Worm (Caenorhabditis elegans): Measurements from ENCODE around the gene bath-7.
"Not testable (repeated sequence)": the region's sequence is repeated elsewhere in the genome, so short reads cannot be mapped to it uniquely, and the experiment has no call there.

bath-7 gene

DNA sequence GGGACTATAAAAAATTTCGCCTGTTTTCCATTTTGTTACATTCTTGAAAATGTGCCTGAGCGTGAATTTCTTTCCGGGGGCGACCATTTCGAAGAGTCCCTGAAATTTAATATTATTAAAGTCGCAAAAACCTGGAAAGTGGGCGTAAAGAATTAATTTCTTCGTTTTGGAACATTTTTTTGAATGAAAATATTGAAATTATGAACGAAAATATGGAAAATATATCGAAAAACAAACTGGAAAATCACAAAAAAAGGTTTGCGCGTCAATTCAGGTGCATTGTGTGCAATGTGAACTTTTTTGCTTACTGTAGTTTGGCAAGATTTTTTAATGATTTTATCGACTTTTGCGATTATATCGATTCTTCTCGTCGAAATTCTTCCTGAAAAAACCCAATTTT lies at the start of gene bath-7:
Gene bath-7 (minus strand): TSS at position 101 of the 400 bp plus-strand sequence.
- TF ChIP-seq lsy-2 (tag; optimal IDR thresholded peaks at IDR 0.05) = no peak
- TF ChIP-seq sma-9 (GFP tag; optimal IDR thresholded peaks at IDR 0.05) = no peak
- no peak for TF ChIP-seq sma-9 (tag; optimal IDR thresholded peaks at IDR 0.05)
- TF ChIP-seq nhr-6 (tag; optimal IDR thresholded peaks at IDR 0.05) = no peak
- TF ChIP-seq lin-11 (tag; optimal IDR thresholded peaks at IDR 0.05) = no peak
- TF ChIP-seq peb-1 (tag; optimal IDR thresholded peaks at IDR 0.05) = no peak
- TF ChIP-seq blmp-1 (tag; optimal IDR thresholded peaks at IDR 0.05; ENCODE audit: insufficient read depth) = no peak
- TF ChIP-seq ztf-11 (tag; optimal IDR thresholded peaks at IDR 0.05) = no peak
- no peak for TF ChIP-seq ama-1 (optimal IDR thresholded peaks at IDR 0.05)
- TF ChIP-seq unc-62 (GFP tag; optimal IDR thresholded peaks at IDR 0.05) = no peak
- no peak for TF ChIP-seq lin-13 (GFP tag; optimal IDR thresholded peaks at IDR 0.05)
- TF ChIP-seq sma-3 (GFP tag; optimal IDR thresholded peaks at IDR 0.05) = no peak
- no peak for TF ChIP-seq unc-39 (tag; optimal IDR thresholded peaks at IDR 0.05)

DNA sequence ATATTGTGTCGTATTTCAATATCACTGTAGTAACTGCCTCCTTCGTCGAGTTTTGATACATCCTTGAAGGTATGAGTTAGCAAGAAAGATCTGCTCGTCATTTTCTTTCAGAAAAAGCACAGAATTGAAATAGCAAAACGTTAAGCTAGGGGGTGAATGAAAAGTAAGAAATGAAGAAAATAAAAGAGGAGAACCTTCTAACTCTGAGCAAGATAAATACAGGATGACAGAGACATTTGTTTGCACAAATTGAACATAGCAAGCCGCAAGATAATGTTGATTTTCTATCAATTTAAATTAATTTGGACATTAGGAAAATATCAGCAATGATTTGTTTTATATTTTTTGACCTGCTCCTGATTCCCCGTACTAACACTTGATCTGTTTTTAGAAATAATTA lies 34.6 kb upstream of the bath-7 start, which contains the start of gene math-49:
Gene math-49 (minus strand): TSS at position 101 of the 400 bp plus-strand sequence.
- not testable (repeated sequence) for TF ChIP-seq sem-4 (tag; optimal IDR thresholded peaks at IDR 0.05); unc-55 (GFP tag; optimal IDR thresholded peaks at IDR 0.05); mbf-1 (tag; optimal IDR thresholded peaks at IDR 0.05)

DNA sequence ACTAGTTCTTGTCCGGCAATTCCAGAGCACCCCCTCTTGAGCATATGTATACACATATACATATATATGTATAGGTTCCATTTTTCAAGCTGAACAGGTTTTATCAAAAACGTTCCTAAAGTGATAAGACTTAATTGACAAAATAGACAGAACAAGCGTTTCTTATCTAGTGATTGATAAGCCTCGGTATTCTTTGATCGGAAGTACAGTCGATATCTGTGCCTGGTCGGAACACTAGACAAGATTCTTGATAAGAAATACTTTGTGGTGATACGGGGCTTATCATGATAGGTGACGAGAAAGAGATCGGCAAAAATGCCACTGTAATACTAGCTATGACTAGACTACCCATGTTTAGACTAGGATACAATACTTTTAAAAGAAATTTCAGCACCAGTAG lies 28.2 kb upstream of the bath-7 start:
- TF ChIP-seq alr-1 (tag; optimal IDR thresholded peaks at IDR 0.05) (no peak), nhr-129 (tag; optimal IDR thresholded peaks at IDR 0.05) (no peak), mbf-1 (tag; optimal IDR thresholded peaks at IDR 0.05) (no peak), lin-13 (GFP tag; optimal IDR thresholded peaks at IDR 0.05) (no peak), nhr-12 (tag; optimal IDR thresholded peaks at IDR 0.05) (no peak), ceh-82 (tag; optimal IDR thresholded peaks at IDR 0.05) (no peak), sem-4 (tag; optimal IDR thresholded peaks at IDR 0.05) (no peak), sma-9 (GFP tag; optimal IDR thresholded peaks at IDR 0.05) (peak; percentile 72), sma-9 (tag; optimal IDR thresholded peaks at IDR 0.05) (no peak), nhr-23 (tag; optimal IDR thresholded peaks at IDR 0.05) (no peak), nhr-6 (tag; optimal IDR thresholded peaks at IDR 0.05) (no peak), crh-2 (tag; optimal IDR thresholded peaks at IDR 0.05) (peak; percentile 12), egl-27 (tag; optimal IDR thresholded peaks at IDR 0.05) (peak; percentile 9), R02D3.7 (tag; optimal IDR thresholded peaks at IDR 0.05) (no peak), unc-62 (GFP tag; optimal IDR thresholded peaks at IDR 0.05) (no peak), skn-1 (tag; optimal IDR thresholded peaks at IDR 0.05) (no peak), blmp-1 (tag; optimal IDR thresholded peaks at IDR 0.05; ENCODE audit: insufficient read depth) (no peak), sma-3 (GFP tag; optimal IDR thresholded peaks at IDR 0.05) (peak; percentile 10), C34F6.9 (tag; optimal IDR thresholded peaks at IDR 0.05) (no peak), ama-1 (optimal IDR thresholded peaks at IDR 0.05) (no peak), nhr-237 (tag; optimal IDR thresholded peaks at IDR 0.05) (no peak), mab-5 (tag; optimal IDR thresholded peaks at IDR 0.05) (no peak), nhr-21 (tag; optimal IDR thresholded peaks at IDR 0.05) (no peak), unc-39 (tag; optimal IDR thresholded peaks at IDR 0.05) (no peak), ZK546.5 (tag; optimal IDR thresholded peaks at IDR 0.05) (no peak), lin-11 (tag; optimal IDR thresholded peaks at IDR 0.05) (no peak), ztf-1 (GFP tag; conservative IDR thresholded peaks at IDR 0.05) (no peak), fos-1 (tag; optimal IDR thresholded peaks at IDR 0.05) (peak; percentile 86), dmd-4 (tag; optimal IDR thresholded peaks at IDR 0.05) (no peak), ceh-16 (tag; optimal IDR thresholded peaks at IDR 0.05) (no peak), F13H6.1 (tag; optimal IDR thresholded peaks at IDR 0.05) (no peak)

DNA sequence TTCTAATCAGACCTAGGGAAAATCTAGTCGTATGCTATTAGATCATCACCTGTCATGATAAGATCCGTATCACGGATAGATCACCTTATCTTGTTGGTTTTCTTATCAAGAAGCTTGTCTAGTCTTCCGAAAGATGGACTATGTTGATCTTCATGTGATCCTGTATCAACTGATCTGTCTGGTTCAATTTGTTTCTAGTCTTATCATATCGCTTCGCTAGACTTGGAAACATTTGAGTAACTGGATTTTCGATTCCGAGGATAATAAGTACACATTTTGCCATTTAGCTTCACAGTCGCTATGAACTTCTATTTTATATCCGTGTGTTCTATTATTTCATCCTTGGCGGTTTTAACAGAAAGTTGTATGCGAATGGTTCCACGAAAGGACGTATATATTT lies 27.5 kb upstream of the bath-7 start, which contains the start of gene ZK250.2:
Gene ZK250.2 (plus strand): TSS at position 301 of the 400 bp plus-strand sequence.
- TF ChIP-seq lin-13 (GFP tag; optimal IDR thresholded peaks at IDR 0.05); snpc-4 (tag; optimal IDR thresholded peaks at IDR 0.05); Y55F3AM.14 (GFP tag; optimal IDR thresholded peaks at IDR 0.05): not testable (repeated sequence)
